Fruit fly (Drosophila melanogaster): ENCODE measurements around the gene Rbf2.

Gene Rbf2

dm6 chr3R:15922622-15923574 is 42.3 kb upstream of the Rbf2 start:
- TF ChIP-seq kay (GFP tag; ENCODE audit: borderline replicate concordance) (no peak), CG11617 (GFP tag; optimal IDR thresholded peaks at IDR 0.05) (no peak), tj (GFP tag; optimal IDR thresholded peaks at IDR 0.05) (no peak), cic (GFP tag; optimal IDR thresholded peaks at IDR 0.05) (no peak), pad (GFP tag; optimal IDR thresholded peaks at IDR 0.05) (no peak), Hr96 (GFP tag; optimal IDR thresholded peaks at IDR 0.05) (no peak), CG7045 (GFP tag; optimal IDR thresholded peaks at IDR 0.05) (no peak), Clk (GFP tag; optimal IDR thresholded peaks at IDR 0.05) (no peak), CG1620 (GFP tag; optimal IDR thresholded peaks at IDR 0.05) (no peak), CG7101 (tag; optimal IDR thresholded peaks at IDR 0.05) (no peak), toe (GFP tag; optimal IDR thresholded peaks at IDR 0.05) (no peak), bab1 (GFP tag; optimal IDR thresholded peaks at IDR 0.05) (no peak), CG5204 (GFP tag; optimal IDR thresholded peaks at IDR 0.05) (no peak), CG33017 (tag; optimal IDR thresholded peaks at IDR 0.05) (no peak), Crg-1 (GFP tag; optimal IDR thresholded peaks at IDR 0.05) (no peak), CG12768 (GFP tag; optimal IDR thresholded peaks at IDR 0.05) (no peak), Mnt (GFP tag; optimal IDR thresholded peaks at IDR 0.05) (no peak)

- no peak for TF ChIP-seq toe (GFP tag; optimal IDR thresholded peaks at IDR 0.05)
- TF ChIP-seq CG7045 (GFP tag; optimal IDR thresholded peaks at IDR 0.05): no peak
- no peak for TF ChIP-seq Crg-1 (GFP tag; optimal IDR thresholded peaks at IDR 0.05)
- TF ChIP-seq CG14711 (tag; optimal IDR thresholded peaks at IDR 0.05): no peak
- TF ChIP-seq kay (GFP tag; ENCODE audit: borderline replicate concordance): no peak
- TF ChIP-seq Clk (GFP tag; optimal IDR thresholded peaks at IDR 0.05): no peak
- TF ChIP-seq pad (GFP tag; optimal IDR thresholded peaks at IDR 0.05): no peak
- no peak for TF ChIP-seq CG33017 (tag; optimal IDR thresholded peaks at IDR 0.05)
- TF ChIP-seq CG5204 (GFP tag; optimal IDR thresholded peaks at IDR 0.05): no peak
- no peak for TF ChIP-seq CG12768 (GFP tag; optimal IDR thresholded peaks at IDR 0.05)
Observed at dm6 chr3R:15925329-15925728, 39.9 kb upstream of the Rbf2 start, which contains the start of gene CG34276. TSS of gene CG34276 (plus strand) at chr3R:15925629.

DNA sequence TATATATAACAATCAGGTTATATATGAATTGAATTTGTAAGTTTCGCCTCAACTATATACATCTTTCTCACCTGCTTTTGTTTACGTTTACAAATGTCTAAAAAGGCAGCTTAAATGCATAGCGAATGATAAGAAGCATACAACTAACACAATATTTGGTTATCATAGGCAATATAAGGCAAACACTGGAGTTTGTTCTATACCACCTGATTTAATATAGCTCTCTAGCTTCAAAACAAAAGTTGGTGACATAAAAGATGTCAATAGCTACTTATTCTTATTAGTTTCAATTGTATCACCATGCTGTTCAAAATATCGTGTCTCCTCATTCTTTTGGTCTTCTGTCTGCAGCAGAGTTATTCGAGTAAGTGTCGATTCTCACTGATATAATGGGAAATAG is 39.3 kb upstream of the Rbf2 start:
- TF ChIP-seq CG12768 (GFP tag; optimal IDR thresholded peaks at IDR 0.05): no peak
- TF ChIP-seq CG11617 (GFP tag; optimal IDR thresholded peaks at IDR 0.05): no peak
- TF ChIP-seq Crg-1 (GFP tag; optimal IDR thresholded peaks at IDR 0.05): no peak
- TF ChIP-seq pad (GFP tag; optimal IDR thresholded peaks at IDR 0.05): no peak
- no peak for TF ChIP-seq CG33017 (tag; optimal IDR thresholded peaks at IDR 0.05)
- no peak for TF ChIP-seq bab1 (GFP tag; optimal IDR thresholded peaks at IDR 0.05)
- TF ChIP-seq CG7101 (tag; optimal IDR thresholded peaks at IDR 0.05): no peak
- no peak for TF ChIP-seq ovo (GFP tag; optimal IDR thresholded peaks at IDR 0.05)
- TF ChIP-seq CG5204 (GFP tag; optimal IDR thresholded peaks at IDR 0.05): no peak
- no peak for TF ChIP-seq CG7045 (GFP tag; optimal IDR thresholded peaks at IDR 0.05)
- no peak for TF ChIP-seq cnc (optimal IDR thresholded peaks at IDR 0.05)
- TF ChIP-seq tj (GFP tag; optimal IDR thresholded peaks at IDR 0.05): no peak
- TF ChIP-seq toe (GFP tag; optimal IDR thresholded peaks at IDR 0.05): no peak
- TF ChIP-seq Hr96 (GFP tag; optimal IDR thresholded peaks at IDR 0.05): no peak
- no peak for TF ChIP-seq CG14711 (tag; optimal IDR thresholded peaks at IDR 0.05)
- TF ChIP-seq Mnt (GFP tag; optimal IDR thresholded peaks at IDR 0.05): no peak
- TF ChIP-seq CG1620 (GFP tag; optimal IDR thresholded peaks at IDR 0.05): no peak

dm6 chr3R:15927172-15927571 is 38.1 kb upstream of the Rbf2 start:
- TF ChIP-seq Mnt (GFP tag; optimal IDR thresholded peaks at IDR 0.05) (no peak), tj (GFP tag; optimal IDR thresholded peaks at IDR 0.05) (no peak), ovo (GFP tag; optimal IDR thresholded peaks at IDR 0.05) (no peak), CG5204 (GFP tag; optimal IDR thresholded peaks at IDR 0.05) (no peak), Clk (GFP tag; optimal IDR thresholded peaks at IDR 0.05) (no peak), cnc (optimal IDR thresholded peaks at IDR 0.05) (no peak), bab1 (GFP tag; optimal IDR thresholded peaks at IDR 0.05) (no peak), Crg-1 (GFP tag; optimal IDR thresholded peaks at IDR 0.05) (no peak)

- TF ChIP-seq CG7101 (tag; optimal IDR thresholded peaks at IDR 0.05) (no peak), CG14711 (tag; optimal IDR thresholded peaks at IDR 0.05) (no peak), ovo (GFP tag; optimal IDR thresholded peaks at IDR 0.05) (no peak), Mnt (GFP tag; optimal IDR thresholded peaks at IDR 0.05) (no peak), bab1 (GFP tag; optimal IDR thresholded peaks at IDR 0.05) (no peak), cnc (optimal IDR thresholded peaks at IDR 0.05) (no peak), cic (GFP tag; optimal IDR thresholded peaks at IDR 0.05) (no peak), Clk (GFP tag; optimal IDR thresholded peaks at IDR 0.05) (no peak), CG5204 (GFP tag; optimal IDR thresholded peaks at IDR 0.05) (no peak), Hr96 (GFP tag; optimal IDR thresholded peaks at IDR 0.05) (no peak), CG33017 (tag; optimal IDR thresholded peaks at IDR 0.05) (no peak), CG12768 (GFP tag; optimal IDR thresholded peaks at IDR 0.05) (no peak), pad (GFP tag; optimal IDR thresholded peaks at IDR 0.05) (no peak)
Observed at dm6 chr3R:15928127-15928526, 37.1 kb upstream of the Rbf2 start.

- TF ChIP-seq tj (GFP tag; optimal IDR thresholded peaks at IDR 0.05) (no peak), Hr96 (GFP tag; optimal IDR thresholded peaks at IDR 0.05) (no peak), CG7101 (tag; optimal IDR thresholded peaks at IDR 0.05) (no peak), CG33017 (tag; optimal IDR thresholded peaks at IDR 0.05) (no peak), toe (GFP tag; optimal IDR thresholded peaks at IDR 0.05) (no peak)
Observed at dm6 chr3R:15930050-15930449, 35.2 kb upstream of the Rbf2 start.

Measured in whole organism, adult.